Fruit fly (Drosophila melanogaster) whole organism, pupa: ENCODE results near the gene CG4364.
A peak's percentile ranks its signal among the peaks of the same experiment; 100 is the strongest.

ENCODE experiments used
- CG12605 ChIP-seq: fragments of 200-800 bp; sonication (Bioruptor generic); IDR thresholded peaks from 2 replicates; pipeline ENCODE4 v1.3.6; 2022; ENCODE audit warnings: missing biosample characterization, missing genetic modification characterization
- CG32121 ChIP-seq: fragments of 200-800 bp; sonication (Bioruptor generic); IDR thresholded peaks from 2 replicates; pipeline ENCODE4 v1.3.6; 2022; ENCODE audit warnings: missing biosample characterization, missing genetic modification characterization
- CG34367 ChIP-seq: fragments of 200-800 bp; sonication (Bioruptor generic); optimal IDR thresholded peaks from 2 replicates; lab custom pipeline; 2018; ENCODE audit warnings: missing biosample characterization, mild to moderate bottlenecking, missing genetic modification characterization
- CG8301 ChIP-seq: fragments of 200-800 bp; sonication (Bioruptor generic); optimal IDR thresholded peaks from 2 replicates; lab custom pipeline; 2018; ENCODE audit warnings: missing biosample characterization, mild to moderate bottlenecking, missing genetic modification characterization
- CG9948 ChIP-seq: fragments of 200-800 bp; sonication (Bioruptor generic); optimal IDR thresholded peaks from 2 replicates; lab custom pipeline; 2018; ENCODE audit warnings: missing biosample characterization, mild to moderate bottlenecking, missing genetic modification characterization, moderate library complexity
- D1 ChIP-seq: fragments of 200-800 bp; sonication (Bioruptor generic); optimal IDR thresholded peaks from 2 replicates; lab custom pipeline; 2018; ENCODE audit warnings: missing biosample characterization, mild to moderate bottlenecking, missing genetic modification characterization, moderate library complexity
- EcR ChIP-seq: fragments of 200-800 bp; sonication (Bioruptor generic); optimal IDR thresholded peaks from 3 replicates; lab custom pipeline; 2019; ENCODE audit warnings: missing biosample characterization, missing genetic modification characterization, mild to moderate bottlenecking, moderate library complexity, missing genetic modification reagents
- Pif1B ChIP-seq: fragments of 200-800 bp; sonication (Bioruptor generic); optimal IDR thresholded peaks from 3 replicates; lab custom pipeline; 2016; ENCODE audit warnings: missing biosample characterization, missing genetic modification characterization
- Snoo ChIP-seq: fragments of 200-800 bp; sonication (Bioruptor generic); optimal IDR thresholded peaks from 3 replicates; lab custom pipeline; 2017; ENCODE audit warnings: missing biosample characterization, mild to moderate bottlenecking, missing genetic modification characterization, inconsistent platforms
- gl ChIP-seq: fragments of 200-800 bp; sonication (Bioruptor generic); optimal IDR thresholded peaks from 2 replicates; lab custom pipeline; 2018; ENCODE audit warnings: missing biosample characterization, mild to moderate bottlenecking, missing genetic modification characterization

DNA sequence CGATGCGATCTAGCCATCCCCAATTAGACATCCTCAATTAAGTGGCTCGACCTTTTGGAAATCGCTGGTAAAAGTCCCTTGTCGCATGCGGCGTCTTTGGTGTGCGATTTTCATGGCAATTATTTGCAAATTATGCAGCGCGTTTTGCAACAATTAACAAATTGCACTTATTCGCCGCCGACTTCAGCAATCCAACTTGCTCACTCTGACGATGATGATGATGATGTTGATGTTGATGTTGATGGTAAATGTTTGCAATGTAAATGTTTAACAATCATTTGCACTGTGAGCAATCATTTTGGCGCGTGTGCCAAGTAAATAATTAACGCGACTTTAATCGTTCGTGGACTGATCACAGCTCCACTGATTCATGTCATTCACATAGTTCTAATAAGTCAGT is 23.1 kb upstream of the CG4364 start:
- no peak for TF ChIP-seq CG32121 (GFP tag; lab: Robert Waterston, UW)
- TF ChIP-seq CG8301 (tag; lab: Kevin White, UChicago), result no peak
- TF ChIP-seq CG9948, result no peak
- peak; percentile 15 for TF ChIP-seq Snoo (tag; lab: Kevin White, UChicago)
- TF ChIP-seq CG12605 (GFP tag; lab: Robert Waterston, UW), result no peak
- TF ChIP-seq Pif1B (GFP tag; lab: Kevin White, UChicago), result no peak
- TF ChIP-seq D1 (tag; lab: Kevin White, UChicago), result no peak
- TF ChIP-seq CG34367 (tag; lab: Kevin White, UChicago), result peak; percentile 14
- no peak for TF ChIP-seq gl
- no peak for TF ChIP-seq EcR
